Worm (Caenorhabditis elegans) whole organism, L3 larva: ENCODE measurements around the gene rpn-9.

ENCODE experiments used
- R02D3.7 ChIP-seq: fragments of 150-350 bp; optimal IDR thresholded peaks from 2 replicates; lab custom pipeline; 2014; ENCODE audit warnings: missing biosample characterization, missing genetic modification characterization
- ZK546.5 ChIP-seq: sonication (generic microtip); optimal IDR thresholded peaks from 2 replicates; lab custom pipeline; 2017; ENCODE audit warnings: missing biosample characterization, missing genetic modification characterization
- ama-1 ChIP-seq: fragments of 150-350 bp; optimal IDR thresholded peaks from 2 replicates; lab custom pipeline; 2018
- ceh-16 ChIP-seq: sonication (generic microtip); optimal IDR thresholded peaks from 2 replicates; lab custom pipeline; 2017; ENCODE audit warnings: missing biosample characterization, missing genetic modification characterization
- ceh-28 ChIP-seq: fragments of 150-350 bp; optimal IDR thresholded peaks from 2 replicates; lab custom pipeline; 2014; ENCODE audit warnings: missing biosample characterization, missing genetic modification reagents, missing genetic modification characterization
- ceh-82 ChIP-seq: fragments of 150-350 bp; optimal IDR thresholded peaks from 2 replicates; lab custom pipeline; 2014; ENCODE audit warnings: missing biosample characterization, missing genetic modification characterization
- ceh-9 ChIP-seq: sonication (generic microtip); optimal IDR thresholded peaks from 2 replicates; lab custom pipeline; 2018; ENCODE audit warnings: missing biosample characterization, missing genetic modification characterization
- egl-5 ChIP-seq: fragments of 150-350 bp; optimal IDR thresholded peaks from 2 replicates; lab custom pipeline; 2017; ENCODE audit warnings: missing biosample characterization, missing genetic modification reagents, missing genetic modification characterization, inconsistent platforms
- elt-1 ChIP-seq: fragments of 150-350 bp; optimal IDR thresholded peaks from 2 replicates; lab custom pipeline; 2014; ENCODE audit warnings: missing biosample characterization, missing genetic modification characterization
- elt-2 ChIP-seq: sonication (generic microtip); optimal IDR thresholded peaks from 2 replicates; lab custom pipeline; 2016; ENCODE audit warnings: missing genetic modification reagents, mild to moderate bottlenecking, missing genetic modification characterization, missing compliant biosample characterization
- eor-1 ChIP-seq, 2 experiments: fragments of 150-350 bp; optimal IDR thresholded peaks; 2 replicates each; lab custom pipeline; 2014 to 2018; ENCODE audit warnings: missing biosample characterization in 2 of 2, missing genetic modification characterization in 2 of 2
- fkh-2 ChIP-seq: fragments of 150-350 bp; optimal IDR thresholded peaks from 2 replicates; lab custom pipeline; 2014; ENCODE audit warnings: missing biosample characterization, missing genetic modification reagents, missing genetic modification characterization
- fos-1 ChIP-seq: fragments of 150-350 bp; optimal IDR thresholded peaks from 2 replicates; lab custom pipeline; 2014; ENCODE audit warnings: missing biosample characterization, missing genetic modification characterization
- hmg-11 ChIP-seq: sonication (generic microtip); optimal IDR thresholded peaks from 2 replicates; lab custom pipeline; 2016; ENCODE audit warnings: missing genetic modification characterization, missing compliant biosample characterization
- lin-39 ChIP-seq: fragments of 150-350 bp; optimal IDR thresholded peaks from 2 replicates; lab custom pipeline; 2018; ENCODE audit warnings: missing biosample characterization, missing genetic modification reagents, missing genetic modification characterization
- lsy-12 ChIP-seq: sonication (generic microtip); optimal IDR thresholded peaks from 2 replicates; lab custom pipeline; 2016; ENCODE audit warnings: mild to moderate bottlenecking, missing genetic modification characterization, missing compliant biosample characterization
- mdl-1 ChIP-seq: fragments of 150-350 bp; optimal IDR thresholded peaks from 2 replicates; lab custom pipeline; 2014; ENCODE audit warnings: missing biosample characterization, missing genetic modification characterization
- mml-1 ChIP-seq: fragments of 150-350 bp; sonication (generic microtip); optimal IDR thresholded peaks from 3 replicates; lab custom pipeline; 2014; ENCODE audit warnings: missing biosample characterization, missing genetic modification characterization
- nfya-1 ChIP-seq: sonication (generic microtip); optimal IDR thresholded peaks from 2 replicates; lab custom pipeline; 2017; ENCODE audit warnings: missing genetic modification characterization, mild to moderate bottlenecking, missing compliant biosample characterization, antibody characterized with exemption, moderate library complexity; ENCODE audit not compliant: insufficient read depth
- nhr-11 ChIP-seq: fragments of 150-350 bp; optimal IDR thresholded peaks from 2 replicates; lab custom pipeline; 2014; ENCODE audit warnings: missing biosample characterization, missing genetic modification characterization
- nhr-12 ChIP-seq: fragments of 150-350 bp; optimal IDR thresholded peaks from 2 replicates; lab custom pipeline; 2014; ENCODE audit warnings: missing biosample characterization, missing genetic modification characterization
- nhr-23 ChIP-seq: fragments of 150-350 bp; optimal IDR thresholded peaks from 2 replicates; lab custom pipeline; 2014; ENCODE audit warnings: missing biosample characterization, missing genetic modification reagents, missing genetic modification characterization
- nhr-237 ChIP-seq: fragments of 150-350 bp; optimal IDR thresholded peaks from 2 replicates; lab custom pipeline; 2014; ENCODE audit warnings: missing biosample characterization, missing genetic modification characterization
- nhr-25 ChIP-seq: sonication (generic microtip); optimal IDR thresholded peaks from 2 replicates; lab custom pipeline; 2017; ENCODE audit warnings: missing biosample characterization, missing genetic modification characterization
- nhr-28 ChIP-seq: fragments of 150-350 bp; optimal IDR thresholded peaks from 2 replicates; lab custom pipeline; 2014; ENCODE audit warnings: missing biosample characterization, missing genetic modification characterization
- nhr-67 ChIP-seq: fragments of 150-350 bp; optimal IDR thresholded peaks from 2 replicates; lab custom pipeline; 2014; ENCODE audit warnings: missing biosample characterization, missing genetic modification characterization
- nhr-76 ChIP-seq: fragments of 150-350 bp; sonication (generic microtip); optimal IDR thresholded peaks from 5 replicates; lab custom pipeline; 2014; ENCODE audit warnings: missing biosample characterization, missing genetic modification characterization
- nhr-77 ChIP-seq: fragments of 150-350 bp; optimal IDR thresholded peaks from 2 replicates; lab custom pipeline; 2014; ENCODE audit warnings: missing biosample characterization, missing genetic modification characterization
- pha-4 ChIP-seq: fragments of 150-350 bp; optimal IDR thresholded peaks from 2 replicates; lab custom pipeline; 2014; ENCODE audit warnings: missing biosample characterization, missing genetic modification reagents, missing genetic modification characterization
- skn-1 ChIP-seq: fragments of 150-350 bp; optimal IDR thresholded peaks from 2 replicates; lab custom pipeline; 2014; ENCODE audit warnings: missing biosample characterization, missing genetic modification characterization
- snpc-4 ChIP-seq: fragments of 150-350 bp; optimal IDR thresholded peaks from 2 replicates; lab custom pipeline; 2014; ENCODE audit warnings: missing biosample characterization, missing genetic modification characterization
- tbx-2 ChIP-seq: sonication (generic microtip); optimal IDR thresholded peaks from 2 replicates; lab custom pipeline; 2016; ENCODE audit warnings: mild to moderate bottlenecking, missing genetic modification characterization, missing compliant biosample characterization
- unc-39 ChIP-seq: sonication (generic microtip); optimal IDR thresholded peaks from 4 replicates; lab custom pipeline; 2017; ENCODE audit warnings: missing biosample characterization, missing genetic modification characterization

The rpn-9 gene

ce11 chrII:11279971-11280370 lies 41.3 kb upstream of the rpn-9 start:
- TF ChIP-seq nfya-1 (tag; lab: Kevin White, UChicago) (peak; percentile 95), unc-39 (tag; lab: Kevin White, UChicago) (no peak), R02D3.7 (tag; lab: Kevin White, UChicago) (no peak), elt-2 (peak; percentile 8)
- TF ChIP-seq, all 47 proteins: peak for 2

ce11 chrII:11276879-11277278 lies 38.2 kb upstream of the rpn-9 start:
- TF ChIP-seq nhr-25 (tag; lab: Kevin White, UChicago) (peak; percentile 24), mdl-1 (tag; lab: Kevin White, UChicago) (no peak), elt-1 (tag; lab: Kevin White, UChicago) (peak; percentile 12)

DNA sequence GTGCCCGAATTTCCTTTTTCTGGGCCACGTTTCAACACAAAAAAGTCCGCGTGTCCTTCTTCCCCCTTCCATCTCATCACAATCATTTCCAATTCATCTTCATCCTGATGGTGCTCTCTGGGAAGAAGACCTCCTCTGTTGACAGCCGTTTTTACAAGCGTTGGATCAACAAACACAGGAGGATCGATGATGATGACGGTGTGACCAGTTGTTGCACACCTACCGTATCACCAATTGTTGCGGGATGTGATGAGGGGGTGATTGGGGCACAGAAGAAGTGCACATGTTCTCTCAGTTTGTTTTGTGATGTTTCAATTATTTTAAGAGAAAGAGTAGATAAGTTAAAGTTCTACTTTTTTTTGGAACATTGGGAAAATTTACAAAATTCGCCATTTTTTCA lies 36.8 kb upstream of the rpn-9 start:
- TF ChIP-seq nfya-1 (tag; lab: Kevin White, UChicago) (peak; percentile 25), lin-39 (tag; lab: Kevin White, UChicago) (peak; percentile 28), skn-1 (tag; lab: Kevin White, UChicago) (no peak), ceh-28 (tag; lab: Kevin White, UChicago) (no peak), nhr-76 (tag; lab: Kevin White, UChicago) (no peak)
- TF ChIP-seq, all 47 proteins: peak for 2

ce11 chrII:11274876-11275275 lies 36.2 kb upstream of the rpn-9 start:
- TF ChIP-seq elt-1 (tag; lab: Kevin White, UChicago) = no peak
- TF ChIP-seq fkh-2 (tag; lab: Kevin White, UChicago) = no peak
- TF ChIP-seq nhr-23 (tag; lab: Kevin White, UChicago) = no peak
- no peak for TF ChIP-seq snpc-4 (tag; lab: Kevin White, UChicago)
- TF ChIP-seq tbx-2 = no peak
- TF ChIP-seq nhr-11 (tag; lab: Kevin White, UChicago) = no peak
- no peak for TF ChIP-seq mml-1 (tag; lab: Kevin White, UChicago)
- no peak for TF ChIP-seq nhr-237 (tag; lab: Kevin White, UChicago)
- TF ChIP-seq fos-1 (tag; lab: Kevin White, UChicago) = no peak
- TF ChIP-seq pha-4 = no peak
- no peak for TF ChIP-seq nhr-76 (tag; lab: Kevin White, UChicago)
- no peak for TF ChIP-seq R02D3.7 (tag; lab: Kevin White, UChicago)
- TF ChIP-seq mdl-1 (tag; lab: Kevin White, UChicago) = no peak
- no peak for TF ChIP-seq nhr-77 (tag; lab: Kevin White, UChicago)
- no peak for TF ChIP-seq nhr-12
- no peak for TF ChIP-seq egl-5 (tag; lab: Kevin White, UChicago)
- TF ChIP-seq ceh-16 = no peak

- no peak for TF ChIP-seq ceh-9
- no peak for TF ChIP-seq nhr-28 (tag; lab: Kevin White, UChicago)
- no peak for TF ChIP-seq nhr-77 (tag; lab: Kevin White, UChicago)
- TF ChIP-seq ZK546.5 (tag; lab: Kevin White, UChicago) = no peak
- TF ChIP-seq fkh-2 (tag; lab: Kevin White, UChicago) = no peak
- no peak for TF ChIP-seq eor-1 (tag; optimal IDR thresholded peaks at IDR 0.05; lab: Kevin White, UChicago)
- no peak for TF ChIP-seq nhr-67 (tag; lab: Kevin White, UChicago)
- TF ChIP-seq ama-1 (lab: Kevin White, UChicago) = no peak
- TF ChIP-seq ceh-82 (tag; lab: Kevin White, UChicago) = no peak
- TF ChIP-seq hmg-11 (tag; lab: Kevin White, UChicago) = no peak
- TF ChIP-seq nhr-237 (tag; lab: Kevin White, UChicago) = no peak
- no peak for TF ChIP-seq lsy-12 (tag; lab: Kevin White, UChicago)
Measured at ce11 chrII:11270829-11271228, 32.1 kb upstream of the rpn-9 start.

- TF ChIP-seq ama-1 (lab: Kevin White, UChicago) = no peak
- no peak for TF ChIP-seq nhr-23 (tag; lab: Kevin White, UChicago)
Measured at ce11 chrII:11268822-11269221, 30.1 kb upstream of the rpn-9 start, which contains the start of gene cut-1. TSS of gene cut-1 (plus strand) at chrII:11269122.
